Fruit fly (Drosophila melanogaster) whole organism, embryonic: ENCODE results near the gene Syt1.

Source experiments
- Awh ChIP-seq: fragments of 200-800 bp; sonication (Bioruptor generic); IDR thresholded peaks from 2 replicates; pipeline ENCODE4, ENCODE4 v1.3.6; 2022; ENCODE audit warnings: missing biosample characterization, missing genetic modification characterization
- B-H2 ChIP-seq: fragments of 200-800 bp; sonication (Bioruptor generic); optimal IDR thresholded peaks from 2 replicates; lab custom pipeline; 2018; ENCODE audit warnings: missing biosample characterization, mild to moderate bottlenecking, missing genetic modification characterization
- Blimp-1 ChIP-seq: fragments of 200-800 bp; sonication (Bioruptor generic); optimal IDR thresholded peaks from 3 replicates; lab custom pipeline; 2018; ENCODE audit warnings: missing biosample characterization, missing genetic modification characterization, mild to moderate bottlenecking, moderate library complexity, missing genetic modification reagents
- CG10462 ChIP-seq: fragments of 200-800 bp; sonication (Bioruptor generic); optimal IDR thresholded peaks from 2 replicates; lab custom pipeline; 2016; ENCODE audit warnings: missing biosample characterization, missing genetic modification characterization
- CG11093 ChIP-seq: fragments of 200-800 bp; sonication (Bioruptor generic); IDR thresholded peaks from 3 replicates; pipeline ENCODE4 v1.3.6; 2022; ENCODE audit warnings: missing biosample characterization, missing genetic modification characterization
- CG13287 ChIP-seq: fragments of 200-800 bp; sonication (Bioruptor generic); IDR thresholded peaks from 2 replicates; pipeline ENCODE4 v1.3.6; 2022; ENCODE audit warnings: missing biosample characterization, missing genetic modification characterization; ENCODE audit not compliant: partially characterized antibody
- CG1603 ChIP-seq: fragments of 200-800 bp; sonication (Bioruptor generic); optimal IDR thresholded peaks from 2 replicates; lab custom pipeline; 2019; ENCODE audit warnings: missing biosample characterization, mild to moderate bottlenecking, missing genetic modification characterization, moderate library complexity
- CG17186 ChIP-seq: fragments of 200-800 bp; sonication (Bioruptor generic); optimal IDR thresholded peaks from 3 replicates; lab custom pipeline; 2017; ENCODE audit warnings: missing biosample characterization, missing genetic modification reagents, missing genetic modification characterization
- CG2129 ChIP-seq: fragments of 200-800 bp; sonication (Bioruptor generic); IDR thresholded peaks from 2 replicates; pipeline ENCODE4 v1.3.6; 2022; ENCODE audit warnings: missing biosample characterization, missing genetic modification characterization; ENCODE audit not compliant: partially characterized antibody
- CG2889 ChIP-seq: fragments of 200-800 bp; sonication (Bioruptor generic); IDR thresholded peaks from 3 replicates; pipeline ENCODE4 v1.3.6; 2022; ENCODE audit warnings: missing biosample characterization, missing genetic modification characterization
- CG30403 ChIP-seq: fragments of 200-800 bp; sonication (Bioruptor generic); optimal IDR thresholded peaks from 3 replicates; lab custom pipeline; 2016; ENCODE audit warnings: missing biosample characterization, missing genetic modification characterization
- CG3281 ChIP-seq: fragments of 200-800 bp; sonication (Bioruptor generic); optimal IDR thresholded peaks from 3 replicates; lab custom pipeline; 2017; ENCODE audit warnings: missing biosample characterization, mild to moderate bottlenecking, missing genetic modification characterization
- CG4282 ChIP-seq: fragments of 200-800 bp; sonication (Bioruptor generic); optimal IDR thresholded peaks from 2 replicates; lab custom pipeline; 2016; ENCODE audit warnings: missing biosample characterization, missing genetic modification characterization
- CG4854 ChIP-seq: fragments of 200-800 bp; sonication (Bioruptor generic); optimal IDR thresholded peaks from 2 replicates; lab custom pipeline; 2016; ENCODE audit warnings: missing biosample characterization, missing genetic modification characterization, inconsistent platforms
- CG6689 ChIP-seq: fragments of 200-800 bp; sonication (Bioruptor generic); IDR thresholded peaks from 2 replicates; pipeline ENCODE4 v1.3.6; 2022; ENCODE audit warnings: missing biosample characterization, missing genetic modification characterization
- CG6854 ChIP-seq: fragments of 200-800 bp; sonication (Bioruptor generic); optimal IDR thresholded peaks from 3 replicates; lab custom pipeline; 2017; ENCODE audit warnings: missing biosample characterization, mild to moderate bottlenecking, missing genetic modification characterization
- CG7786 ChIP-seq: fragments of 200-800 bp; sonication (Bioruptor generic); optimal IDR thresholded peaks from 2 replicates; lab custom pipeline; 2016; ENCODE audit warnings: missing biosample characterization, missing genetic modification characterization
- CG9876 ChIP-seq: fragments of 200-800 bp; sonication (Bioruptor generic); optimal IDR thresholded peaks from 2 replicates; lab custom pipeline; 2016; ENCODE audit warnings: missing biosample characterization, missing genetic modification characterization
- Doc3 ChIP-seq: fragments of 200-800 bp; sonication (Bioruptor generic); IDR thresholded peaks from 3 replicates; pipeline ENCODE4 v1.3.6; 2022; ENCODE audit warnings: missing biosample characterization, missing genetic modification characterization; ENCODE audit not compliant: partially characterized antibody
- Eip74EF ChIP-seq, 2 experiments: fragments of 200-800 bp in 1 of 2; fragments of >200 bp in 1 of 2; sonication (Bioruptor generic) in 1 of 2; optimal IDR thresholded peaks; 2 replicates each; lab custom pipeline; 2017 to 2019; ENCODE audit warnings: missing biosample characterization in 2 of 2, missing genetic modification characterization in 2 of 2, mild to moderate bottlenecking in 1 of 2, moderate library complexity in 1 of 2
- Elba2 ChIP-seq: fragments of 200-800 bp; sonication (Bioruptor generic); optimal IDR thresholded peaks from 3 replicates; lab custom pipeline; 2016; ENCODE audit warnings: missing biosample characterization, missing genetic modification characterization
- Ets97D ChIP-seq: fragments of 200-800 bp; sonication (Bioruptor generic); optimal IDR thresholded peaks from 3 replicates; lab custom pipeline; 2016; ENCODE audit warnings: missing biosample characterization, missing genetic modification characterization
- H15 ChIP-seq: fragments of 200-800 bp; sonication (Bioruptor generic); IDR thresholded peaks from 3 replicates; pipeline ENCODE4 v1.3.6; 2022; ENCODE audit warnings: missing biosample characterization, missing genetic modification characterization
- HLH3B ChIP-seq: fragments of 200-800 bp; sonication (Bioruptor generic); IDR thresholded peaks from 2 replicates; pipeline ENCODE4 v1.3.6; 2022; ENCODE audit warnings: missing biosample characterization, missing genetic modification characterization
- HLH4C ChIP-seq: fragments of 200-800 bp; sonication (Bioruptor generic); IDR thresholded peaks from 3 replicates; pipeline ENCODE4 v1.3.6; 2022; ENCODE audit warnings: missing biosample characterization, missing genetic modification characterization; ENCODE audit not compliant: partially characterized antibody
- Hmx ChIP-seq: fragments of 200-800 bp; sonication (Bioruptor generic); optimal IDR thresholded peaks from 2 replicates; lab custom pipeline; 2016; ENCODE audit warnings: missing biosample characterization, missing genetic modification characterization
- MESR4 ChIP-seq: fragments of 200-800 bp; sonication (Bioruptor generic); optimal IDR thresholded peaks from 2 replicates; lab custom pipeline; 2018; ENCODE audit warnings: missing biosample characterization, mild to moderate bottlenecking, missing genetic modification characterization, moderate library complexity
- Med ChIP-seq: fragments of 200-800 bp; sonication (Bioruptor generic); peaks from one replicate; lab custom pipeline; 2016; ENCODE audit warnings: missing biosample characterization, missing genetic modification characterization, mild to moderate bottlenecking, inconsistent platforms, moderate library complexity
- Poxn ChIP-seq: fragments of 200-800 bp; sonication (Bioruptor generic); IDR thresholded peaks from 2 replicates; pipeline ENCODE4 v1.3.6; 2022; ENCODE audit warnings: missing biosample characterization, missing genetic modification characterization
- Sin3A ChIP-seq: fragments of >200 bp; optimal IDR thresholded peaks from 2 replicates; lab custom pipeline; 2018
- Spps ChIP-seq: fragments of 200-800 bp; sonication (Bioruptor generic); optimal IDR thresholded peaks from 2 replicates; lab custom pipeline; 2018; ENCODE audit warnings: missing biosample characterization, mild to moderate bottlenecking, missing genetic modification characterization
- ac ChIP-seq: fragments of 200-800 bp; sonication (Bioruptor generic); optimal IDR thresholded peaks from 3 replicates; lab custom pipeline; 2017; ENCODE audit warnings: missing biosample characterization, mild to moderate bottlenecking, missing genetic modification characterization
- bsh ChIP-seq, 2 experiments: fragments of 200-800 bp; sonication (Bioruptor generic); optimal IDR thresholded peaks; 2 replicates each; lab custom pipeline; 2017 to 2018; ENCODE audit warnings: mild to moderate bottlenecking in 2 of 2, missing biosample characterization in 2 of 2, missing genetic modification characterization in 2 of 2, moderate library complexity in 1 of 2
- corto ChIP-seq: fragments of 200-800 bp; sonication (Bioruptor generic); optimal IDR thresholded peaks from 2 replicates; lab custom pipeline; 2016; ENCODE audit warnings: missing biosample characterization, mild to moderate bottlenecking, missing genetic modification characterization, moderate library complexity
- cwo ChIP-seq: fragments of 200-800 bp; sonication (Bioruptor generic); optimal IDR thresholded peaks from 3 replicates; lab custom pipeline; 2017; ENCODE audit warnings: missing biosample characterization, missing genetic modification characterization, mild to moderate bottlenecking, moderate library complexity, missing genetic modification reagents
- dmrt11E ChIP-seq: fragments of 200-800 bp; sonication (Bioruptor generic); optimal IDR thresholded peaks from 3 replicates; lab custom pipeline; 2018; ENCODE audit warnings: missing biosample characterization, mild to moderate bottlenecking, missing genetic modification characterization, moderate library complexity
- grn ChIP-seq: fragments of 200-800 bp; sonication (Bioruptor generic); optimal IDR thresholded peaks from 3 replicates; lab custom pipeline; 2017; ENCODE audit warnings: missing biosample characterization, missing genetic modification characterization
- hkb ChIP-seq, 2 experiments: fragments of 200-800 bp in 1 of 2; fragments of >200 bp in 1 of 2; sonication (Bioruptor generic) in 1 of 2; IDR thresholded peaks in 1 of 2; optimal IDR thresholded peaks in 1 of 2; 2 replicates each; pipeline versions ENCODE4 v1.3.6 to Lab custom; 2017 to 2022; ENCODE audit warnings: missing biosample characterization in 1 of 2, missing genetic modification characterization in 1 of 2
- kni ChIP-seq: fragments of 200-800 bp; sonication (Bioruptor generic); optimal IDR thresholded peaks from 3 replicates; lab custom pipeline; 2017; ENCODE audit warnings: mild to moderate bottlenecking, missing biosample characterization, missing genetic modification reagents, missing genetic modification characterization
- lilli ChIP-seq: fragments of 200-800 bp; sonication (Bioruptor generic); optimal IDR thresholded peaks from 3 replicates; lab custom pipeline; 2016; ENCODE audit warnings: missing biosample characterization, missing genetic modification characterization
- mam ChIP-seq: fragments of 200-800 bp; sonication (Bioruptor generic); optimal IDR thresholded peaks from 3 replicates; lab custom pipeline; 2016; ENCODE audit warnings: missing biosample characterization, missing genetic modification characterization
- nom ChIP-seq: fragments of 200-800 bp; sonication (Bioruptor generic); optimal IDR thresholded peaks from 2 replicates; lab custom pipeline; 2017; ENCODE audit warnings: missing biosample characterization, missing genetic modification characterization, mild to moderate bottlenecking, moderate library complexity, missing genetic modification reagents
- oc ChIP-seq: fragments of 200-800 bp; sonication (Bioruptor generic); optimal IDR thresholded peaks from 2 replicates; lab custom pipeline; 2018; ENCODE audit warnings: missing biosample characterization, mild to moderate bottlenecking, missing genetic modification characterization, moderate library complexity
- p53 ChIP-seq: fragments of 200-800 bp; sonication (Bioruptor generic); optimal IDR thresholded peaks from 2 replicates; lab custom pipeline; 2016; ENCODE audit warnings: missing biosample characterization, missing genetic modification characterization
- sqz ChIP-seq: fragments of 200-800 bp; sonication (Bioruptor generic); optimal IDR thresholded peaks from 3 replicates; lab custom pipeline; 2018; ENCODE audit warnings: missing biosample characterization, mild to moderate bottlenecking, missing genetic modification characterization
- ttk ChIP-seq: fragments of 200-800 bp; sonication (Bioruptor generic); IDR thresholded peaks from 2 replicates; pipeline ENCODE4 v2.1.2; 2022; ENCODE audit warnings: missing biosample characterization, missing genetic modification characterization
- tup ChIP-seq: fragments of 200-800 bp; sonication (Bioruptor generic); optimal IDR thresholded peaks from 2 replicates; lab custom pipeline; 2016; ENCODE audit warnings: missing biosample characterization, mild to moderate bottlenecking, missing genetic modification characterization, moderate library complexity
- twi ChIP-seq: fragments of 200-800 bp; optimal IDR thresholded peaks from 2 replicates; lab custom pipeline; 2019; ENCODE audit warnings: missing biosample characterization, mild to moderate bottlenecking, missing genetic modification characterization, moderate library complexity
- unc-4 ChIP-seq: fragments of 200-800 bp; sonication (Bioruptor generic); IDR thresholded peaks from 2 replicates; pipeline ENCODE4 v1.3.6; 2022; ENCODE audit warnings: missing biosample characterization, missing genetic modification characterization; ENCODE audit not compliant: partially characterized antibody
- vvl ChIP-seq: fragments of 200-800 bp; sonication (Bioruptor generic); IDR thresholded peaks from 2 replicates; pipeline ENCODE4 v1.3.6; 2022; ENCODE audit warnings: missing biosample characterization, missing genetic modification characterization
- yki ChIP-seq: fragments of >200 bp; optimal IDR thresholded peaks from 3 replicates; lab custom pipeline; 2018

Gene Syt1

dm6 chr2L:2755323-2755695, 44.5 kb downstream of the Syt1 start (continued):
- TF ChIP-seq MESR4 (no peak), CG2889 (GFP tag; lab: Robert Waterston, UW) (no peak), ttk (GFP tag; lab: Robert Waterston, UW) (no peak), dmrt11E (tag; lab: Kevin White, UChicago) (no peak), CG2129 (GFP tag; lab: Robert Waterston, UW) (no peak), cwo (GFP tag; lab: Kevin White, UChicago) (no peak), Doc3 (no peak), tup (GFP tag; lab: Kevin White, UChicago) (no peak), twi (peak; percentile 57), Eip74EF (GFP tag; optimal IDR thresholded peaks at IDR 0.05; lab: Kevin White, UChicago) (peak in 1 of 2 experiments; percentile 35), CG3281 (GFP tag; lab: Kevin White, UChicago) (no peak), unc-4 (no peak), CG9876 (GFP tag; lab: Kevin White, UChicago) (no peak), CG6854 (GFP tag; lab: Kevin White, UChicago) (no peak), CG17186 (GFP tag; lab: Kevin White, UChicago) (no peak), CG7786 (GFP tag; lab: Kevin White, UChicago) (no peak), Spps (tag; lab: Kevin White, UChicago) (no peak), Poxn (GFP tag; lab: Robert Waterston, UW) (no peak), Elba2 (no peak), p53 (GFP tag; lab: Kevin White, UChicago) (no peak), CG11093 (GFP tag; lab: Robert Waterston, UW) (no peak), Ets97D (no peak), yki (lab: Kevin White, UChicago) (peak; percentile 98), CG13287 (GFP tag; lab: Robert Waterston, UW) (no peak), CG4282 (GFP tag; lab: Kevin White, UChicago) (no peak), B-H2 (no peak), lilli (GFP tag; lab: Kevin White, UChicago) (no peak), mam (GFP tag; lab: Kevin White, UChicago) (no peak), Hmx (GFP tag; lab: Kevin White, UChicago) (no peak), CG10462 (GFP tag; lab: Kevin White, UChicago) (no peak), Blimp-1 (GFP tag; lab: Kevin White, UChicago) (no peak), CG30403 (GFP tag; lab: Kevin White, UChicago) (no peak), Med (GFP tag; lab: Kevin White, UChicago) (peak; percentile 7), vvl (no peak), Sin3A (lab: Kevin White, UChicago) (no peak), sqz (peak; percentile 98), Awh (GFP tag; lab: Robert Waterston, UW) (no peak), HLH4C (no peak), nom (GFP tag; lab: Kevin White, UChicago) (peak; percentile 95), bsh (GFP tag; optimal IDR thresholded peaks at IDR 0.05; lab: Kevin White, UChicago) (peak in 1 of 2 experiments; percentile 26), corto (GFP tag; lab: Kevin White, UChicago) (peak; percentile 63), kni (GFP tag; lab: Kevin White, UChicago) (peak; percentile 73), CG6689 (GFP tag; lab: Robert Waterston, UW) (no peak), grn (GFP tag; lab: Kevin White, UChicago) (no peak), HLH3B (GFP tag; lab: Robert Waterston, UW) (no peak), CG4854 (GFP tag; lab: Kevin White, UChicago) (no peak), ac (GFP tag; lab: Kevin White, UChicago) (no peak), hkb (optimal IDR thresholded peaks at IDR 0.05; lab: Kevin White, UChicago) (no peak), hkb (GFP tag; IDR thresholded peaks at IDR 0.05; lab: Robert Waterston, UW) (no peak), CG1603 (tag; lab: Kevin White, UChicago) (no peak), oc (tag; lab: Kevin White, UChicago) (no peak), H15 (no peak)
